Fruit fly (Drosophila melanogaster): Measurements from ENCODE around the gene Prps.

DNA sequence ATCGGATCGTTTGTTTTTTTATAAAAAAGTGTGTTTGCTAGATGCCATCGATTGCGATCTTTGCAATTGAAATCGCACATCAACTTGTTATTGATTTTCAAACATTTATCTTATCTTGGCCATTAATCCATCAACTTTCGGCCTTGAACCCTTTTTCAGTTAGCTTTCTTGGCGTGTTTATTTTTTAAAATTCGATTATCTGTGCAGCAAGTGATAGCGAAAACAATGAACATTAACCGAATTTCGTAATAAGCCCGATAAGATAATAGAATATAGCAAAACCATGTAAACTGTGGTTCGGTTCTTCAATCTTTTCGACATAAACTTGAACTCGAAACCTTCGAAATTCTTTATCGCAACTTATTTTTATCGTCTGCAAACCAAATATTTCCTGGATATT lies 22.2 kb downstream of the Prps start:
- no peak for TF ChIP-seq cic (GFP tag; optimal IDR thresholded peaks at IDR 0.05)
- no peak for TF ChIP-seq CG7101 (tag; optimal IDR thresholded peaks at IDR 0.05)
- peak; percentile 26 for TF ChIP-seq kay (GFP tag; ENCODE audit: borderline replicate concordance)
- TF ChIP-seq Crg-1 (GFP tag; optimal IDR thresholded peaks at IDR 0.05): no peak
- no peak for TF ChIP-seq cnc (optimal IDR thresholded peaks at IDR 0.05)
- TF ChIP-seq CG5204 (GFP tag; optimal IDR thresholded peaks at IDR 0.05): no peak
- no peak for TF ChIP-seq Hr96 (GFP tag; optimal IDR thresholded peaks at IDR 0.05)
- no peak for TF ChIP-seq ovo (GFP tag; optimal IDR thresholded peaks at IDR 0.05)

Measured in whole organism, adult.